Fruit fly (Drosophila melanogaster): ENCODE measurements around the gene sfl.

sfl gene

dm6 chr3L:6488405-6488804 is 7.1 kb upstream of the sfl start, which contains the start of the genes CG10147 and Bulli (continued):
- TF ChIP-seq CG4404 (GFP tag; IDR thresholded peaks at IDR 0.05) (peak; percentile 99), prd (optimal IDR thresholded peaks at IDR 0.05) (no peak), prd (GFP tag; IDR thresholded peaks at IDR 0.05) (peak; percentile 99), CG11504 (tag; optimal IDR thresholded peaks at IDR 0.05) (peak; percentile 95), MBD-R2 (GFP tag; IDR thresholded peaks at IDR 0.05) (peak; percentile 99), CG17385 (GFP tag; optimal IDR thresholded peaks at IDR 0.05) (peak; percentile 89), nerfin-1 (tag; optimal IDR thresholded peaks at IDR 0.05) (peak; percentile 96), CG4707 (GFP tag; optimal IDR thresholded peaks at IDR 0.05) (peak; percentile 69), al (GFP tag; IDR thresholded peaks at IDR 0.05) (peak; percentile 98), CG6689 (GFP tag; IDR thresholded peaks at IDR 0.05) (peak; percentile 98), CG10959 (GFP tag; IDR thresholded peaks at IDR 0.05) (peak; percentile 98), grau (tag; optimal IDR thresholded peaks at IDR 0.05) (peak; percentile 97), sim (GFP tag; IDR thresholded peaks at IDR 0.05) (peak; percentile 91), Myb (GFP tag; optimal IDR thresholded peaks at IDR 0.05) (peak; percentile 49), corto (GFP tag; optimal IDR thresholded peaks at IDR 0.05) (peak; percentile 88), Ravus (GFP tag; IDR thresholded peaks at IDR 0.05) (peak; percentile 93), kay (GFP tag; optimal IDR thresholded peaks at IDR 0.05) (peak; percentile 95), Jarid2 (GFP tag; optimal IDR thresholded peaks at IDR 0.05) (peak; percentile 79), Side (GFP tag; optimal IDR thresholded peaks at IDR 0.05) (peak; percentile 78), sob (GFP tag; IDR thresholded peaks at IDR 0.05) (peak; percentile 99), CG42726 (GFP tag; IDR thresholded peaks at IDR 0.05; ENCODE audit: partially characterized antibody) (peak; percentile 69), CG6175 (GFP tag; IDR thresholded peaks at IDR 0.05) (peak; percentile 97), CG16815 (GFP tag; optimal IDR thresholded peaks at IDR 0.05) (peak; percentile 98), CG8281 (tag; optimal IDR thresholded peaks at IDR 0.05) (peak; percentile 85), grn (GFP tag; optimal IDR thresholded peaks at IDR 0.05) (peak; percentile 91), Sry-δ (GFP tag; optimal IDR thresholded peaks at IDR 0.05) (peak; percentile 96), dysf (GFP tag; IDR thresholded peaks at IDR 0.05) (peak; percentile 98), CG12071 (GFP tag; optimal IDR thresholded peaks at IDR 0.05) (peak; percentile 87), Bgb (GFP tag; IDR thresholded peaks at IDR 0.05; ENCODE audit: partially characterized antibody) (peak; percentile 93), pros (GFP tag; optimal IDR thresholded peaks at IDR 0.05) (peak; percentile 39), CG17361 (GFP tag; IDR thresholded peaks at IDR 0.05) (peak; percentile 99), ci (GFP tag; IDR thresholded peaks at IDR 0.05) (peak; percentile 98), exex (tag; optimal IDR thresholded peaks at IDR 0.05) (peak; percentile 79), Fer2 (tag; optimal IDR thresholded peaks at IDR 0.05) (peak; percentile 95), Hr39 (optimal IDR thresholded peaks at IDR 0.05) (no peak), CG43689 (GFP tag; IDR thresholded peaks at IDR 0.05) (peak; percentile 94), Bteb2 (GFP tag; optimal IDR thresholded peaks at IDR 0.05) (peak; percentile 95), pan (optimal IDR thresholded peaks at IDR 0.05) (no peak), pan (GFP tag; optimal IDR thresholded peaks at IDR 0.05 in 1 of 2, IDR thresholded peaks at IDR 0.05 in 1 of 2) (peak in 1 of 2 experiments; percentile 98), Hsf (GFP tag; optimal IDR thresholded peaks at IDR 0.05) (peak; percentile 98), disco-r (GFP tag; optimal IDR thresholded peaks at IDR 0.05) (peak; percentile 67), row (GFP tag; IDR thresholded peaks at IDR 0.05) (peak; percentile 100), Dek (tag; optimal IDR thresholded peaks at IDR 0.05) (peak; percentile 94), Vsx1 (GFP tag; optimal IDR thresholded peaks at IDR 0.05) (no peak), maf-S (GFP tag; optimal IDR thresholded peaks at IDR 0.05) (peak; percentile 76), hb (GFP tag; IDR thresholded peaks at IDR 0.05; ENCODE audit: partially characterized antibody) (peak; percentile 95), unc-4 (GFP tag; IDR thresholded peaks at IDR 0.05; ENCODE audit: partially characterized antibody) (peak; percentile 93), CG10565 (GFP tag; optimal IDR thresholded peaks at IDR 0.05) (peak; percentile 90), E2f1 (GFP tag; IDR thresholded peaks at IDR 0.05) (peak; percentile 97), bab2 (GFP tag; optimal IDR thresholded peaks at IDR 0.05) (peak; percentile 96), MESR4 (GFP tag; optimal IDR thresholded peaks at IDR 0.05) (peak; percentile 64)
